Fruit fly (Drosophila melanogaster) whole organism, pupa: ENCODE measurements around the gene CG5167.

Source experiments
- CG10348 ChIP-seq: fragments of 200-800 bp; sonication (Bioruptor generic); IDR thresholded peaks from 2 replicates; pipeline ENCODE4 v1.3.6; 2022; ENCODE audit warnings: missing biosample characterization, missing genetic modification characterization
- CG12605 ChIP-seq: fragments of 200-800 bp; sonication (Bioruptor generic); IDR thresholded peaks from 2 replicates; pipeline ENCODE4 v1.3.6; 2022; ENCODE audit warnings: missing biosample characterization, missing genetic modification characterization
- CG13204 ChIP-seq: fragments of 200-800 bp; sonication (Bioruptor generic); optimal IDR thresholded peaks from 2 replicates; lab custom pipeline; 2018; ENCODE audit warnings: missing biosample characterization, mild to moderate bottlenecking, missing genetic modification characterization, moderate library complexity
- CG14655 ChIP-seq: fragments of 200-800 bp; sonication (Bioruptor generic); optimal IDR thresholded peaks from 3 replicates; lab custom pipeline; 2017; ENCODE audit warnings: mild to moderate bottlenecking, missing biosample characterization, missing genetic modification reagents, missing genetic modification characterization
- CG15710 ChIP-seq: fragments of 200-800 bp; sonication (Bioruptor generic); optimal IDR thresholded peaks from 2 replicates; lab custom pipeline; 2018; ENCODE audit warnings: missing biosample characterization, mild to moderate bottlenecking, missing genetic modification characterization, moderate library complexity
- CG17806 ChIP-seq: fragments of 200-800 bp; sonication (Bioruptor generic); optimal IDR thresholded peaks from 2 replicates; lab custom pipeline; 2018; ENCODE audit warnings: missing biosample characterization, mild to moderate bottlenecking, missing genetic modification characterization, moderate library complexity
- CG32121 ChIP-seq: fragments of 200-800 bp; sonication (Bioruptor generic); IDR thresholded peaks from 2 replicates; pipeline ENCODE4 v1.3.6; 2022; ENCODE audit warnings: missing biosample characterization, missing genetic modification characterization
- CG34367 ChIP-seq: fragments of 200-800 bp; sonication (Bioruptor generic); optimal IDR thresholded peaks from 2 replicates; lab custom pipeline; 2018; ENCODE audit warnings: missing biosample characterization, mild to moderate bottlenecking, missing genetic modification characterization
- CG4496 ChIP-seq: fragments of 200-800 bp; sonication (Bioruptor generic); IDR thresholded peaks from 3 replicates; pipeline ENCODE4 v1.3.6; 2022; ENCODE audit warnings: missing biosample characterization, missing genetic modification characterization
- CG8159 ChIP-seq: fragments of 200-800 bp; sonication (Bioruptor generic); optimal IDR thresholded peaks from 3 replicates; lab custom pipeline; 2018; ENCODE audit warnings: missing biosample characterization, mild to moderate bottlenecking, missing genetic modification characterization, moderate library complexity
- CG8301 ChIP-seq: fragments of 200-800 bp; sonication (Bioruptor generic); optimal IDR thresholded peaks from 2 replicates; lab custom pipeline; 2018; ENCODE audit warnings: missing biosample characterization, mild to moderate bottlenecking, missing genetic modification characterization
- CG9948 ChIP-seq: fragments of 200-800 bp; sonication (Bioruptor generic); optimal IDR thresholded peaks from 2 replicates; lab custom pipeline; 2018; ENCODE audit warnings: missing biosample characterization, mild to moderate bottlenecking, missing genetic modification characterization, moderate library complexity
- D1 ChIP-seq: fragments of 200-800 bp; sonication (Bioruptor generic); optimal IDR thresholded peaks from 2 replicates; lab custom pipeline; 2018; ENCODE audit warnings: missing biosample characterization, mild to moderate bottlenecking, missing genetic modification characterization, moderate library complexity
- EcR ChIP-seq: fragments of 200-800 bp; sonication (Bioruptor generic); optimal IDR thresholded peaks from 3 replicates; lab custom pipeline; 2019; ENCODE audit warnings: missing biosample characterization, missing genetic modification characterization, mild to moderate bottlenecking, moderate library complexity, missing genetic modification reagents
- Ets98B ChIP-seq: fragments of 200-800 bp; sonication (Bioruptor generic); IDR thresholded peaks from 2 replicates; pipeline ENCODE4 v1.3.6; 2022; ENCODE audit warnings: missing biosample characterization, missing genetic modification characterization
- Pif1A ChIP-seq: fragments of 200-800 bp; sonication (Bioruptor generic); optimal IDR thresholded peaks from 3 replicates; lab custom pipeline; 2016; ENCODE audit warnings: missing biosample characterization, missing genetic modification characterization
- Pif1B ChIP-seq: fragments of 200-800 bp; sonication (Bioruptor generic); optimal IDR thresholded peaks from 3 replicates; lab custom pipeline; 2016; ENCODE audit warnings: missing biosample characterization, missing genetic modification characterization
- Snoo ChIP-seq: fragments of 200-800 bp; sonication (Bioruptor generic); optimal IDR thresholded peaks from 3 replicates; lab custom pipeline; 2017; ENCODE audit warnings: missing biosample characterization, mild to moderate bottlenecking, missing genetic modification characterization, inconsistent platforms
- fd96Ca ChIP-seq: fragments of 200-800 bp; sonication (Bioruptor generic); IDR thresholded peaks from 3 replicates; pipeline ENCODE4 v1.3.6; 2022; ENCODE audit warnings: missing biosample characterization, missing genetic modification characterization
- gl ChIP-seq: fragments of 200-800 bp; sonication (Bioruptor generic); optimal IDR thresholded peaks from 2 replicates; lab custom pipeline; 2018; ENCODE audit warnings: missing biosample characterization, mild to moderate bottlenecking, missing genetic modification characterization
- rn ChIP-seq: fragments of 200-800 bp; sonication (Bioruptor generic); IDR thresholded peaks from 2 replicates; pipeline ENCODE4 v1.3.6; 2022; ENCODE audit warnings: missing biosample characterization, missing genetic modification characterization

The CG5167 gene

DNA sequence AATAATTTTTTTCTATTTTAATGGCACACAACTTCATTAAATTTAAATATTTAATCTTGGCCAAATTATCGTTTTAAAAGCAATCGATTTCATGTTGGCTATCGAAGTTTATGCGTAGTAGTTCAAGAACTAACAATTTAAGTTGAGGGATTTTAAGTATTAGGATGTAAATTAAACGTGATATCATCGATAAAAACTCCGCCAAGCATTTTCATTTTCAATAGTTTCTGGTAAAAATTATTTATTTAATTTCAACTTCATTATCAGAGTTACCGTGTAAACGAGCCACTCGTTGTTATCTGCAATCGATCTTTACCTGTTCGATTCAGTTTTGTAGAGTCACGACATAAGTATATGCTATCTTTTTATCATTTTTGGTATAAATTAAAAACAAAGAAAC is 3.4 kb upstream of the CG5167 start:
- TF ChIP-seq CG10348 (GFP tag; lab: Robert Waterston, UW) (no peak), CG13204 (GFP tag; lab: Kevin White, UChicago) (no peak), rn (GFP tag; lab: Robert Waterston, UW) (peak; percentile 84), CG17806 (tag; lab: Kevin White, UChicago) (peak; percentile 97), fd96Ca (GFP tag; lab: Robert Waterston, UW) (peak; percentile 84), CG34367 (tag; lab: Kevin White, UChicago) (peak; percentile 98), CG4496 (no peak), CG32121 (GFP tag; lab: Robert Waterston, UW) (peak; percentile 93), gl (peak; percentile 93), CG8159 (peak; percentile 100), CG8301 (tag; lab: Kevin White, UChicago) (peak; percentile 100), Pif1A (GFP tag; lab: Kevin White, UChicago) (peak; percentile 95), Pif1B (peak; percentile 97), CG9948 (tag; lab: Kevin White, UChicago) (peak; percentile 98), CG12605 (GFP tag; lab: Robert Waterston, UW) (peak; percentile 96), CG15710 (tag; lab: Kevin White, UChicago) (peak; percentile 97), CG14655 (peak; percentile 95), Ets98B (GFP tag; lab: Robert Waterston, UW) (peak; percentile 96), D1 (tag; lab: Kevin White, UChicago) (peak; percentile 99), Snoo (tag; lab: Kevin White, UChicago) (peak; percentile 98), EcR (GFP tag; lab: Kevin White, UChicago) (peak; percentile 22)

DNA sequence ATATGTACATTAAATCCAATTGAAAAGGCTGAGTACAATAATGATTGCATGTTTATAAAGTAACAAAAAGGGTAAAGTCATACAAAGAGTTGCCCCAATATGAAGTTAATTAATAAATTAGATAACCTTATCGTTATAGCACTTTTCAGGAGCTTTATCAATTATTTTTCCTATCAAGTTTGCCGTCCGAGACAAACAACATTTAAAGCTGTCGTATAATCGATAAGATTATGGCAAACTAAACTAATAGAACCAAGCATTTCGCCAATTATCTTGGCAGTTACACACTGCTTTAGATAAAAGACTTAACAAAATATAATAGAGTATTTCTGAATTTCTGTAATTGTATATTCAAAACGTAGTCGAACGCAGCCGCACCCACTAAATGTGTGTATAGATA is 1.2 kb upstream of the CG5167 start:
- no peak for TF ChIP-seq CG12605 (GFP tag; lab: Robert Waterston, UW)
- no peak for TF ChIP-seq CG9948 (tag; lab: Kevin White, UChicago)
- TF ChIP-seq CG32121 (GFP tag; lab: Robert Waterston, UW) = no peak
- TF ChIP-seq CG8159 = no peak
- no peak for TF ChIP-seq CG17806 (tag; lab: Kevin White, UChicago)
- TF ChIP-seq EcR (GFP tag; lab: Kevin White, UChicago) = no peak
- no peak for TF ChIP-seq CG8301 (tag; lab: Kevin White, UChicago)
- TF ChIP-seq fd96Ca (GFP tag; lab: Robert Waterston, UW) = no peak
- no peak for TF ChIP-seq CG13204 (GFP tag; lab: Kevin White, UChicago)
- no peak for TF ChIP-seq rn (GFP tag; lab: Robert Waterston, UW)
- TF ChIP-seq CG15710 (tag; lab: Kevin White, UChicago) = no peak
- no peak for TF ChIP-seq Pif1A (GFP tag; lab: Kevin White, UChicago)
- no peak for TF ChIP-seq Ets98B (GFP tag; lab: Robert Waterston, UW)
- no peak for TF ChIP-seq CG10348 (GFP tag; lab: Robert Waterston, UW)

DNA sequence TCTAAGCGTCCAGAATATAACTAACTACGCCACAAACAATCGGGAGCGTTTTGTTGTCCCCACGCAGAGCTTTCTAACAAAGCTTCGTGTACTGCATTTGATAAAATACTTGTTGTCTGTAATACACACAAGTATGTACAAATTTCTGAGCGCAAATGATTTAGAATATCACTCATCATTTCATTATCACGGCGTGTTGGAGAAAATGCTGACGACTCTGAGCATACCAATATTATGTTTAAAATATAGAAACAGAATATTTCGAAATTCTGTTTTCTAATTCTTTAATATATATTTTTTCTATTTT is 451 bp upstream of the CG5167 start, which contains the start of gene Cyp9f2:
TSS of gene Cyp9f2 (minus strand) at position 101 of the 307 bp plus-strand sequence.
- TF ChIP-seq CG15710 (tag; lab: Kevin White, UChicago) (no peak), CG34367 (tag; lab: Kevin White, UChicago) (no peak), CG10348 (GFP tag; lab: Robert Waterston, UW) (no peak), Pif1B (no peak), CG8159 (no peak), CG9948 (tag; lab: Kevin White, UChicago) (no peak), EcR (GFP tag; lab: Kevin White, UChicago) (no peak)

DNA sequence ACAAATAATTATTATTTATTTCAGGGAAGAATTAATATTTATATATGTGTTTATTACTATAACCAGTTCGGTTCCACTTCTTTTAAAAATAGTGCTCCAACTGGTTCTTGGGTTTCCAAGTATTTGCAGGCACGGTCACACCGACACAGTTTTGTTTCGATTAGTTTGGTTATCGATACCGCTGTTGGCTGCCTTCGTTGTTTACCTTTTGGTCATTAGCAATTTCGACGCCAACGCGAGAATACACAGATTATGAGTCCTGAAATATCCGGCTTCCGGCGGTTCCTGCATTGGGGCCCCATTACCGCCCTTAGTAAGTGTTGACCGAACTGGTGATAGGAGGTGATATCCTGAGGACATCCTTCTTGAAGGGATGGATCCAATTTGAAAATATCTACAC is 1.8 kb downstream of the CG5167 start, which contains the start of gene CG5196:
TSS of gene CG5196 (plus strand) at position 157 of the 400 bp plus-strand sequence.
- TF ChIP-seq CG10348 (GFP tag; lab: Robert Waterston, UW) = no peak
- TF ChIP-seq fd96Ca (GFP tag; lab: Robert Waterston, UW) = no peak
- no peak for TF ChIP-seq Snoo (tag; lab: Kevin White, UChicago)
- TF ChIP-seq CG9948 (tag; lab: Kevin White, UChicago) = no peak
- TF ChIP-seq EcR (GFP tag; lab: Kevin White, UChicago) = peak; percentile 14
- TF ChIP-seq CG15710 (tag; lab: Kevin White, UChicago) = no peak
- no peak for TF ChIP-seq CG12605 (GFP tag; lab: Robert Waterston, UW)
- no peak for TF ChIP-seq CG8159

DNA sequence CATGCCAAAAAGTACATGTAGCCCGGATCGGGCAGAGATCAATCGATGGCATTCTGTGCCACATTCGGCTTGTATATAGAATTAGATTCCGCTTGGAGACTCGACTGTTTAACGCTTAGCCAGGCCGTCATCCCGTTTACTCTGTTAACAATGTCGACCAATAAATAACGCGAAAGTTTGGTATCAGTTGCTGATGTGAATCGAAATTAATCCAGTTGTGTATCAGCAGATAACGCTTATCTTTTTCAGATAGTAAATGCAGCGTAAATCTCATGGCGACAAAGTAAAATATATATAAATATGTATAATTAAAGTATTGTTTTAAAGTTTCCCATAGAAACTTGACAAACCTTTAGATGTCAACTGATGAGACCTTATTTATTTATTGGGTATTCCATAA is 5.1 kb downstream of the CG5167 start:
- TF ChIP-seq CG34367 (tag; lab: Kevin White, UChicago) (no peak), D1 (tag; lab: Kevin White, UChicago) (no peak), CG17806 (tag; lab: Kevin White, UChicago) (no peak), CG12605 (GFP tag; lab: Robert Waterston, UW) (no peak), CG13204 (GFP tag; lab: Kevin White, UChicago) (no peak), gl (no peak), Snoo (tag; lab: Kevin White, UChicago) (no peak), Ets98B (GFP tag; lab: Robert Waterston, UW) (no peak), fd96Ca (GFP tag; lab: Robert Waterston, UW) (no peak), CG8159 (no peak), CG32121 (GFP tag; lab: Robert Waterston, UW) (no peak), EcR (GFP tag; lab: Kevin White, UChicago) (no peak)

DNA sequence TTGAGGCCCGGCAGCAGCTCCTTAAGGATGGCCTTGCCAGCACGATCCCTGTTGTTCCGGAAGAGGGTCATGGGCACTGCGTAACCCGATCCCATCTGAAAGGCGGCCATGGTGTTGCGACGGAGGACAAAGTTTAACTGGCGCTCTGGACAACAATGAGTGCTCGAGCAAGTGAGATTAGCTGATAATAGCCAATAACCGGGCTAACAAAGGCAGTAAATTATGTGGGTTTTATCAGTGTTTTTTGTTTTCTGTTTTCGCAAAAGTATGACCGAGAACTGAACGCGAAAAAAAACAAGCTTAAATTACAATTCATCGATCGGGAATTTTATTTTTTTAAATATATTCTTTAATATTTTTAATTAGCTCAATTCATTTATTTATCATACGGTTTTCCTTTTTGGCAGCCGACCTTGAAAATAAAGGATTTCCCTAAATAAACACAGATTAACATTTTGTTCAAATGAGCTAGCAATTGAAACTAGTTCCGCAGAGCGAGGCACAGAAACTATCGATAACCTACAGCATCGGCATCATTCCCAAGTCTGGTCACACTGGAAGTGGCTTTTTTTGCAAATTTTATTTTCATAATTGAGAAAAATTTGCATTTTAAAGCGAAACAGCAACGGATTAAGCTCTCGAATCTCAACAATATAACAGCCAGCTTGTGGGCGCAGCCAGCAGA is 7.1 kb downstream of the CG5167 start, which contains the start of the genes Dip-C and pps:
TSS of gene Dip-C (minus strand) at position 486 of the 685 bp plus-strand sequence.
TSS of gene pps (plus strand) at position 555 of the 685 bp plus-strand sequence.
- TF ChIP-seq EcR (GFP tag; lab: Kevin White, UChicago) (peak; percentile 24), CG17806 (tag; lab: Kevin White, UChicago) (no peak)
